Worm (Caenorhabditis elegans) whole organism, L1 larva: Measurements from ENCODE around the gene agr-1.

ENCODE experiments used
- alr-1 ChIP-seq: fragments of 200-800 bp; sonication (Bioruptor generic); optimal IDR thresholded peaks from 2 replicates; lab custom pipeline; 2018; ENCODE audit warnings: borderline replicate concordance, mild to moderate bottlenecking, missing genetic modification characterization, missing compliant biosample characterization
- aly-2 ChIP-seq: fragments of 150-350 bp; optimal IDR thresholded peaks from 2 replicates; lab custom pipeline; 2014; ENCODE audit warnings: missing biosample characterization, missing genetic modification characterization
- egl-27 ChIP-seq, 2 experiments: fragments of 150-350 bp in 1 of 2; sonication (generic microtip); optimal IDR thresholded peaks; 3 replicates each; lab custom pipeline; 2017 to 2018; ENCODE audit warnings: missing biosample characterization in 2 of 2, missing genetic modification characterization in 2 of 2, missing genetic modification reagents in 2 of 2
- elt-3 ChIP-seq, 6 experiments: fragments of 150-350 bp in 1 of 6; sonication (generic microtip); optimal IDR thresholded peaks; 2 replicates each; lab custom pipeline; 2017 to 2018; ENCODE audit warnings: missing biosample characterization in 6 of 6, missing genetic modification characterization in 6 of 6, inconsistent platforms in 1 of 6
- lin-15B ChIP-seq: fragments of 150-350 bp; sonication (generic microtip); optimal IDR thresholded peaks from 3 replicates; lab custom pipeline; 2014; ENCODE audit warnings: missing biosample characterization, missing genetic modification characterization
- nhr-12 ChIP-seq: sonication (generic microtip); optimal IDR thresholded peaks from 2 replicates; lab custom pipeline; 2017; ENCODE audit warnings: missing biosample characterization, missing genetic modification characterization
- nhr-47 ChIP-seq: sonication (generic microtip); optimal IDR thresholded peaks from 2 replicates; lab custom pipeline; 2016; ENCODE audit warnings: mild to moderate bottlenecking, missing genetic modification characterization, moderate library complexity, missing compliant biosample characterization
- nhr-76 ChIP-seq: sonication (generic microtip); optimal IDR thresholded peaks from 2 replicates; lab custom pipeline; 2017; ENCODE audit warnings: missing biosample characterization, missing genetic modification characterization
- nhr-77 ChIP-seq: fragments of 150-350 bp; optimal IDR thresholded peaks from 2 replicates; lab custom pipeline; 2014; ENCODE audit warnings: missing biosample characterization, missing genetic modification characterization
- nhr-90 ChIP-seq: sonication (generic microtip); optimal IDR thresholded peaks from 2 replicates; lab custom pipeline; 2016; ENCODE audit warnings: mild to moderate bottlenecking, missing genetic modification characterization, missing compliant biosample characterization; ENCODE audit not compliant: poor library complexity
- skn-1 ChIP-seq: fragments of 150-350 bp; optimal IDR thresholded peaks from 2 replicates; lab custom pipeline; 2014; ENCODE audit warnings: missing biosample characterization, missing genetic modification characterization
- unc-62 ChIP-seq: fragments of 150-350 bp; optimal IDR thresholded peaks from 2 replicates; lab custom pipeline; 2014; ENCODE audit warnings: missing biosample characterization, missing genetic modification reagents, missing genetic modification characterization

DNA sequence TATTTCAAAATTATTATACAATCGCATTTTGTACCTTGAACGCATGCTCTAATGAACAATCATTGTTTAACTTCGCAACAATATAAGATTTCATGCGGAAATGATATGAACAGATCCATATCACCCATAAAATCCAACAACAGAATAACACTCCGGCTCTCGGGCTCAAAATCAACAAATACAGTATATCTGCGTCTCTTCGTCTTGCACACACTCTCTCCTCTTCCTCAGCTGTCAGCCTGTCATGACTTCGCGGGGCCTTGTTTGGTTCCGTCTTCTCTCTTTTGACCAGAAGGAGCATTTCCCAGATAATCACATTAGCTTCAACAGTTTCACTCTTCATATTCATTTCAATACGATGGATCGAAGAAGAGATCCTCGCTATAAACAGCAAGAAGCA is 18.7 kb downstream of the agr-1 start, which contains the start of gene F41G3.3:
- TF ChIP-seq skn-1 (tag; lab: Kevin White, UChicago) (no peak), nhr-77 (no peak), lin-15B (tag; lab: Kevin White, UChicago) (no peak), nhr-90 (tag; lab: Kevin White, UChicago) (no peak), unc-62 (GFP tag; lab: Kevin White, UChicago) (no peak), egl-27 (tag; optimal IDR thresholded peaks at IDR 0.05; lab: Kevin White, UChicago) (no peak), nhr-12 (tag; lab: Kevin White, UChicago) (no peak), nhr-76 (tag; lab: Kevin White, UChicago) (no peak), alr-1 (tag; lab: Kevin White, UChicago) (no peak), elt-3 (tag; optimal IDR thresholded peaks at IDR 0.05; lab: Kevin White, UChicago) (no peak), nhr-47 (tag; lab: Kevin White, UChicago) (no peak), aly-2 (no peak)
